Worm (Caenorhabditis elegans): ENCODE data around the gene jmjd-3.3.

The jmjd-3.3 gene

DNA sequence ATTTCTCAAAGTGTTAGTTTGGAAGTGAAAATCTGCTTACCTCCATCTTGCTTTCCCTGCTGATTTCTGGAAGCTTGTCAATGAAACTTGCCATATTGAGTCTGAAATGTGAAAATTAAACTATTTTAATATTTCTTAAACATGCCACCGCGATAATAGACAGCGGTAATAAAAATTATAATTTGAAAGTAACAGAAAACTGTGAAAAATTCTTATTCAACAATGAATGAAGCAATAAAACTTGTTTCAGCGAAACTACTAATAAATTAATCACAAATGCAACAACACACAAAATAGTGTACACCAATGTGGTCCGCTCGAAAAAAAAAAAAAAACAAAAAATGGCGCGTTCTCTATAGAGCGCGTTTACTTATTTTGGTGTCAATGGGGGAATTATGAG is 15.4 kb downstream of the jmjd-3.3 start, which contains the start of gene F02D10.6:
F02D10.6 (minus strand) TSS at position 101 of the 400 bp plus-strand sequence.
- TF ChIP-seq peb-1 (tag; optimal IDR thresholded peaks at IDR 0.05): no peak
- TF ChIP-seq snpc-4 (tag; optimal IDR thresholded peaks at IDR 0.05): no peak

DNA sequence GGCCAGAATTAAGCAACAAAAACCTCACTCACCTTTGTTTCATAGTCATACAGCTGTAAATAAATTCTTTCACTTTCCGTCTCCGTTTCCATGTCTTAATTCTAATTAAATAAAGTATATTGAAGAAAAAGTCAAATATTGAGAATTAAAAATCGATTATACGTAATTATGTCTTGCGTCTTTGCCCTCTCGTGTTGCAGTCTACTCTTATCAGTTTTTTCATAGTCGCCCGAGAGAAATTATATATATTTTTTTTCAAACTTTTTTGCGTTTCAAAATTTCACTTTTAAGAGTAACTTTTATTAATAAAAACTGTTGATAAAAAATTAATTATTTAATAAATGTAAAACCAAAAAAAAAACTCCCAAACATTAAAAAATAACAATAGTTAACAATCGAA is 20.2 kb downstream of the jmjd-3.3 start, which contains the start of gene flr-1:
flr-1 (minus strand) TSS at position 101 of the 400 bp plus-strand sequence.
- TF ChIP-seq ztf-4 (tag; optimal IDR thresholded peaks at IDR 0.05) (no peak), nhr-6 (tag; optimal IDR thresholded peaks at IDR 0.05) (no peak), elt-1 (tag; optimal IDR thresholded peaks at IDR 0.05) (no peak), nhr-23 (tag; optimal IDR thresholded peaks at IDR 0.05) (no peak), nhr-21 (tag; optimal IDR thresholded peaks at IDR 0.05) (no peak), mbf-1 (tag; optimal IDR thresholded peaks at IDR 0.05) (no peak), lin-11 (tag; optimal IDR thresholded peaks at IDR 0.05) (no peak), sma-9 (GFP tag; optimal IDR thresholded peaks at IDR 0.05) (no peak), sma-9 (tag; optimal IDR thresholded peaks at IDR 0.05) (no peak), lin-39 (tag; optimal IDR thresholded peaks at IDR 0.05) (no peak), crh-2 (tag; optimal IDR thresholded peaks at IDR 0.05) (no peak), aly-2 (tag; optimal IDR thresholded peaks at IDR 0.05) (no peak), blmp-1 (tag; optimal IDR thresholded peaks at IDR 0.05; ENCODE audit: insufficient read depth) (no peak)

DNA sequence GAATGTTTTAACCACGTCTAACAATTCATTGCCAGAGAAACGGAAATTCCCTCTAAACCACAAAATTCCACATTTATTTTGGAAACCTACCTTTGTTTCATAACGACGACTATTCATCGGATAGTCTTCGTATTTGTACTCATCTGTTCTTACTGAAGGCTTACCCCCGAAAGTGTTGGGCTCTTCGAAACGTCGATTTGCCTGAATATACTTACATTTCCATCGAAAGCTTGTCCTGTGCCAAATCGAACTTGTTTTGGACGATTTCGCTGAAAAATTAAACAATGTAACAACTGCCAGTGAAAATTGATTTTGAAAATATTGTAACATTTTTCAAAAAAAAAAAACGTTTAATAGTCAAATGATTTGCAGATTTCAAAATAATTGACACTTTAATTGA is 26.3 kb downstream of the jmjd-3.3 start, which contains the start of gene F02D10.3:
F02D10.3 (minus strand) TSS at position 101 of the 400 bp plus-strand sequence.
- TF ChIP-seq nhr-6 (tag; optimal IDR thresholded peaks at IDR 0.05): no peak
- TF ChIP-seq unc-55 (GFP tag; optimal IDR thresholded peaks at IDR 0.05): no peak
- TF ChIP-seq mbf-1 (tag; optimal IDR thresholded peaks at IDR 0.05): no peak
- TF ChIP-seq nhr-21 (tag; optimal IDR thresholded peaks at IDR 0.05): no peak
- TF ChIP-seq lin-39 (tag; optimal IDR thresholded peaks at IDR 0.05): no peak
- no peak for TF ChIP-seq mab-5 (tag; optimal IDR thresholded peaks at IDR 0.05)
- no peak for TF ChIP-seq lsy-2 (tag; optimal IDR thresholded peaks at IDR 0.05)
- TF ChIP-seq nhr-237 (tag; optimal IDR thresholded peaks at IDR 0.05): no peak
- no peak for TF ChIP-seq sma-9 (GFP tag; optimal IDR thresholded peaks at IDR 0.05)
- TF ChIP-seq sma-9 (tag; optimal IDR thresholded peaks at IDR 0.05): no peak
- no peak for TF ChIP-seq F13H6.1 (tag; optimal IDR thresholded peaks at IDR 0.05)
- TF ChIP-seq ztf-4 (tag; optimal IDR thresholded peaks at IDR 0.05): no peak
- no peak for TF ChIP-seq ceh-82 (tag; optimal IDR thresholded peaks at IDR 0.05)
- no peak for TF ChIP-seq ztf-11 (tag; optimal IDR thresholded peaks at IDR 0.05)
- no peak for TF ChIP-seq fos-1 (tag; optimal IDR thresholded peaks at IDR 0.05)
- no peak for TF ChIP-seq C34F6.9 (tag; optimal IDR thresholded peaks at IDR 0.05)
- TF ChIP-seq unc-39 (tag; optimal IDR thresholded peaks at IDR 0.05): no peak
- no peak for TF ChIP-seq lin-11 (tag; optimal IDR thresholded peaks at IDR 0.05)
- TF ChIP-seq crh-2 (tag; optimal IDR thresholded peaks at IDR 0.05): no peak
- TF ChIP-seq elt-1 (tag; optimal IDR thresholded peaks at IDR 0.05): no peak

DNA sequence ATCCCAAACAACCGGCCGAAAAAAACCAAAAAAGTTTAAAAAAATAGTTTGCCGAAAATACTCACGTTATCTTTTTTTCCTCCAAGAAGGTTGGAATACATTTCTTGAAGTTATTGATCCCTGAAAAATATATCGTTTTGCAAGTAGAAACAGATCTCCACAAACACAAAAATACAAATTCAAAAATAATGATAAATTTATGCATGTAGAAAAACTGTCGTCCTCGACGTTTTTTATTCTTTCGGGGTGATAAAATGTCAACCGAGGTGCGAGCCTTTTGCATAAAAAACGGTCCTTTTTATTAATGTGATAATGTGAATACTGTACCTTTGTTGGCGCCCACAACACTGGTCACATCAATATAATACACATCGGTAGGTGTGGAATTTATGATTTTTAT is 27.6 kb downstream of the jmjd-3.3 start, which contains the start of gene F02D10.2:
F02D10.2 (minus strand) TSS at position 101 of the 400 bp plus-strand sequence.
- no peak for TF ChIP-seq C34F6.9 (tag; optimal IDR thresholded peaks at IDR 0.05)
- no peak for TF ChIP-seq nhr-25 (tag; optimal IDR thresholded peaks at IDR 0.05)
- TF ChIP-seq unc-55 (GFP tag; optimal IDR thresholded peaks at IDR 0.05): no peak
- no peak for TF ChIP-seq mdl-1 (tag; optimal IDR thresholded peaks at IDR 0.05)
- no peak for TF ChIP-seq blmp-1 (tag; optimal IDR thresholded peaks at IDR 0.05; ENCODE audit: insufficient read depth)
- no peak for TF ChIP-seq fos-1 (tag; optimal IDR thresholded peaks at IDR 0.05)
- TF ChIP-seq lin-13 (GFP tag; optimal IDR thresholded peaks at IDR 0.05): no peak
- no peak for TF ChIP-seq snpc-4 (tag; optimal IDR thresholded peaks at IDR 0.05)
- TF ChIP-seq ZK546.5 (tag; optimal IDR thresholded peaks at IDR 0.05): no peak
- no peak for TF ChIP-seq ztf-4 (tag; optimal IDR thresholded peaks at IDR 0.05)
- TF ChIP-seq nhr-10 (tag; optimal IDR thresholded peaks at IDR 0.05): no peak
- TF ChIP-seq skn-1 (tag; optimal IDR thresholded peaks at IDR 0.05): no peak
- TF ChIP-seq nhr-77 (tag; optimal IDR thresholded peaks at IDR 0.05): no peak
- no peak for TF ChIP-seq nhr-12 (tag; optimal IDR thresholded peaks at IDR 0.05)

Measured in whole organism, L2 larva.